Worm (Caenorhabditis elegans): ENCODE results near the gene C54D10.3.

ce11 chrV:12405929-12406328, 12.5 kb upstream of the C54D10.3 start, which contains the start of gene K01D12.10:
- no peak for TF ChIP-seq him-1 (tag; optimal IDR thresholded peaks at IDR 0.05)
- TF ChIP-seq dao-5 (tag; optimal IDR thresholded peaks at IDR 0.05), result no peak
